ENCODE assay signal across 2 worm cellular contexts in genomic region chrIII:10461164-10461546, ce11.
TF ChIP-seq lines count a peak whose summit lies in the region.

atx-2 (plus strand) TSS chrIII:10461389.

TF ChIP-seq in whole organism, L4 larva, 104 proteins besides CTCF, POLR2A, EP300 and RAD21 (continued from another document):
- no peak for TF ChIP-seq egl-27 (tag; optimal IDR thresholded peaks at IDR 0.05; lab: Kevin White, UChicago)
- peak; percentile 92 for TF ChIP-seq nhr-41 (GFP tag; IDR thresholded peaks at IDR 0.05; lab: Robert Waterston, UW)
- TF ChIP-seq zfp-2 (tag; optimal IDR thresholded peaks at IDR 0.05; lab: Kevin White, UChicago): no peak
- TF ChIP-seq unc-39 (tag; optimal IDR thresholded peaks at IDR 0.05; lab: Kevin White, UChicago): no peak
- TF ChIP-seq R02D3.7 (tag; optimal IDR thresholded peaks at IDR 0.05; lab: Kevin White, UChicago): peak; percentile 31
- TF ChIP-seq dpl-1 (GFP tag; optimal IDR thresholded peaks at IDR 0.05; lab: Kevin White, UChicago): peak; percentile 71
- TF ChIP-seq zfp-3 (GFP tag; conservative IDR thresholded peaks at IDR 0.05; lab: Robert Waterston, UW): peak; percentile 80
- TF ChIP-seq lin-29 (GFP tag; IDR thresholded peaks at IDR 0.05; lab: Robert Waterston, UW): peak; percentile 84
- no peak for TF ChIP-seq attf-4 (tag; optimal IDR thresholded peaks at IDR 0.05; lab: Kevin White, UChicago)
- TF ChIP-seq zip-11 (GFP tag; IDR thresholded peaks at IDR 0.05; lab: Robert Waterston, UW): 0 out of 2 replicates have a peak, but pooled peaks have one; percentile 38
- TF ChIP-seq nhr-102 (tag; optimal IDR thresholded peaks at IDR 0.05; lab: Kevin White, UChicago): peak; percentile 89
- peak; percentile 93 for TF ChIP-seq tra-1 (GFP tag; IDR thresholded peaks at IDR 0.05; lab: Robert Waterston, UW)
- TF ChIP-seq nhr-42 (GFP tag; IDR thresholded peaks at IDR 0.05; lab: Robert Waterston, UW): peak; percentile 88
- TF ChIP-seq hlh-30 (tag; optimal IDR thresholded peaks at IDR 0.05; lab: Kevin White, UChicago; ENCODE audit: insufficient read depth): peak; percentile 87
- peak; percentile 54 for TF ChIP-seq gei-8 (GFP tag; optimal IDR thresholded peaks at IDR 0.05; lab: Kevin White, UChicago)
- TF ChIP-seq cey-2 (tag; optimal IDR thresholded peaks at IDR 0.05; lab: Kevin White, UChicago; ENCODE audit: borderline replicate concordance, insufficient read depth): no peak
- peak; percentile 68 for TF ChIP-seq F49E8.2 (tag; optimal IDR thresholded peaks at IDR 0.05; lab: Kevin White, UChicago; ENCODE audit: borderline replicate concordance)
- peak; percentile 81 for TF ChIP-seq spr-3 (GFP tag; optimal IDR thresholded peaks at IDR 0.05; lab: Kevin White, UChicago)
- TF ChIP-seq ZK337.2 (GFP tag; IDR thresholded peaks at IDR 0.05; lab: Robert Waterston, UW): peak; percentile 86
- TF ChIP-seq duxl-1 (tag; optimal IDR thresholded peaks at IDR 0.05; lab: Kevin White, UChicago; ENCODE audit: poor library complexity): peak; percentile 91
- TF ChIP-seq daf-12 (tag; optimal IDR thresholded peaks at IDR 0.05; lab: Kevin White, UChicago): no peak
- TF ChIP-seq mdl-1 (tag; optimal IDR thresholded peaks at IDR 0.05; lab: Kevin White, UChicago): peak; percentile 77 to 96
- peak; percentile 98 for TF ChIP-seq ceh-44 (GFP tag; IDR thresholded peaks at IDR 0.05; lab: Robert Waterston, UW)
- TF ChIP-seq fkh-10 (GFP tag; optimal IDR thresholded peaks at IDR 0.05; lab: Kevin White, UChicago): peak; percentile 31
- peak; percentile 49 to 78 for TF ChIP-seq lsy-2 (tag; optimal IDR thresholded peaks at IDR 0.05; lab: Kevin White, UChicago)
- no peak for TF ChIP-seq T20F7.1 (GFP tag; optimal IDR thresholded peaks at IDR 0.05; lab: Kevin White, UChicago)
- TF ChIP-seq nhr-77 (tag; optimal IDR thresholded peaks at IDR 0.05; lab: Kevin White, UChicago): no peak
- TF ChIP-seq nhr-48 (tag; optimal IDR thresholded peaks at IDR 0.05; lab: Kevin White, UChicago): peak; percentile 71
- TF ChIP-seq arid-1 (GFP tag; conservative IDR thresholded peaks at IDR 0.05; lab: Robert Waterston, UW): peak; percentile 97
- no peak for TF ChIP-seq unc-62 (GFP tag; optimal IDR thresholded peaks at IDR 0.05 in 1 of 2; lab: Kevin White, UChicago)
- no peak for TF ChIP-seq unc-62 (tag; optimal IDR thresholded peaks at IDR 0.05; lab: Kevin White, UChicago)
- TF ChIP-seq ces-1 (GFP tag; optimal IDR thresholded peaks at IDR 0.05; lab: Kevin White, UChicago): no peak
- no peak for TF ChIP-seq F26F4.8 (GFP tag; conservative IDR thresholded peaks at IDR 0.05; lab: Robert Waterston, UW)
- peak; percentile 11 for TF ChIP-seq lir-3 (tag; optimal IDR thresholded peaks at IDR 0.05; lab: Kevin White, UChicago)
- TF ChIP-seq lin-1 (GFP tag; IDR thresholded peaks at IDR 0.05; lab: Robert Waterston, UW): peak; percentile 98
- TF ChIP-seq daf-16 (GFP tag; optimal IDR thresholded peaks at IDR 0.05; lab: Kevin White, UChicago): peak; percentile 13 to 78
- TF ChIP-seq daf-16 (tag; optimal IDR thresholded peaks at IDR 0.05; lab: Kevin White, UChicago): peak; percentile 35
- TF ChIP-seq mes-2 (tag; optimal IDR thresholded peaks at IDR 0.05; lab: Kevin White, UChicago; ENCODE audit: poor library complexity, severe bottlenecking): peak; percentile 97
- no peak for TF ChIP-seq snpc-4 (tag; optimal IDR thresholded peaks at IDR 0.05; lab: Kevin White, UChicago)
- peak; percentile 9 for TF ChIP-seq jun-1 (tag; optimal IDR thresholded peaks at IDR 0.05; lab: Kevin White, UChicago)
- TF ChIP-seq ztf-7 (tag; optimal IDR thresholded peaks at IDR 0.05; lab: Kevin White, UChicago): no peak
- no peak for TF ChIP-seq zip-2 (tag; optimal IDR thresholded peaks at IDR 0.05; lab: Kevin White, UChicago)
- TF ChIP-seq lin-15B (tag; optimal IDR thresholded peaks at IDR 0.05; lab: Kevin White, UChicago): peak; percentile 72
- TF ChIP-seq nhr-76 (tag; optimal IDR thresholded peaks at IDR 0.05; lab: Kevin White, UChicago): no peak
- peak; percentile 97 for TF ChIP-seq mxl-3 (GFP tag; optimal IDR thresholded peaks at IDR 0.05; lab: Kevin White, UChicago)

TF ChIP-seq in whole organism, late embryonic, 69 proteins besides CTCF, POLR2A, EP300 and RAD21 (continued from another document):
- TF ChIP-seq pag-3 (tag; optimal IDR thresholded peaks at IDR 0.05; lab: Kevin White, UChicago; ENCODE audit: borderline replicate concordance) (peak; percentile 97), elt-2 (tag; optimal IDR thresholded peaks at IDR 0.05; lab: Kevin White, UChicago) (peak; percentile 99), unc-86 (tag; optimal IDR thresholded peaks at IDR 0.05; lab: Kevin White, UChicago) (peak; percentile 98)
